Fruit fly (Drosophila melanogaster) whole organism, embryonic: ENCODE data around the gene CG7766.

Source experiments
- BEAF-32 ChIP-seq: fragments of 200-800 bp; sonication (Bioruptor generic); optimal IDR thresholded peaks from 3 replicates; lab custom pipeline; 2017; ENCODE audit warnings: missing biosample characterization, missing genetic modification characterization, mild to moderate bottlenecking, moderate library complexity, missing genetic modification reagents
- CG10147 ChIP-seq: fragments of 200-800 bp; sonication (Bioruptor generic); optimal IDR thresholded peaks from 2 replicates; lab custom pipeline; 2019; ENCODE audit warnings: missing biosample characterization, mild to moderate bottlenecking, missing genetic modification characterization, moderate library complexity
- CG12942 ChIP-seq: fragments of 200-800 bp; sonication (Bioruptor generic); optimal IDR thresholded peaks from 3 replicates; lab custom pipeline; 2016; ENCODE audit warnings: missing biosample characterization, missing genetic modification characterization
- CG13123 ChIP-seq: fragments of 200-800 bp; sonication (Bioruptor generic); optimal IDR thresholded peaks from 2 replicates; lab custom pipeline; 2016; ENCODE audit warnings: missing biosample characterization, missing genetic modification characterization
- CG15514 ChIP-seq: fragments of 200-800 bp; sonication (Bioruptor generic); optimal IDR thresholded peaks from 3 replicates; lab custom pipeline; 2017; ENCODE audit warnings: missing biosample characterization, missing genetic modification characterization, mild to moderate bottlenecking, moderate library complexity, missing genetic modification reagents
- CG1602 ChIP-seq: fragments of 200-800 bp; sonication (Bioruptor generic); optimal IDR thresholded peaks from 3 replicates; lab custom pipeline; 2016; ENCODE audit warnings: missing biosample characterization, missing genetic modification characterization
- CG16813 ChIP-seq: fragments of 200-800 bp; sonication (Bioruptor generic); IDR thresholded peaks from 3 replicates; pipeline ENCODE4 v1.3.6; 2022; ENCODE audit warnings: missing biosample characterization, missing genetic modification characterization; ENCODE audit not compliant: partially characterized antibody
- CG2712 ChIP-seq: fragments of 200-800 bp; optimal IDR thresholded peaks from 3 replicates; lab custom pipeline; 2019; ENCODE audit warnings: missing biosample characterization, mild to moderate bottlenecking, missing genetic modification characterization, moderate library complexity
- CG30403 ChIP-seq: fragments of 200-800 bp; sonication (Bioruptor generic); optimal IDR thresholded peaks from 3 replicates; lab custom pipeline; 2016; ENCODE audit warnings: missing biosample characterization, missing genetic modification characterization
- CG3065 ChIP-seq: fragments of 200-800 bp; sonication (Bioruptor generic); optimal IDR thresholded peaks from 2 replicates; lab custom pipeline; 2016; ENCODE audit warnings: missing biosample characterization, missing genetic modification characterization
- CG32772 ChIP-seq: fragments of 200-800 bp; sonication (Bioruptor generic); IDR thresholded peaks from 2 replicates; pipeline ENCODE4 v1.3.6; 2022; ENCODE audit warnings: missing biosample characterization, missing genetic modification characterization
- CG34224 ChIP-seq: fragments of 200-800 bp; sonication (Bioruptor generic); IDR thresholded peaks from 3 replicates; pipeline ENCODE4 v1.3.6; 2022; ENCODE audit warnings: missing biosample characterization, missing genetic modification characterization; ENCODE audit not compliant: partially characterized antibody
- CG4730 ChIP-seq: fragments of 200-800 bp; sonication (Bioruptor generic); IDR thresholded peaks from 2 replicates; pipeline ENCODE4 v1.3.6; 2022; ENCODE audit warnings: missing biosample characterization, missing genetic modification characterization
- CG4854 ChIP-seq: fragments of 200-800 bp; sonication (Bioruptor generic); optimal IDR thresholded peaks from 2 replicates; lab custom pipeline; 2016; ENCODE audit warnings: missing biosample characterization, missing genetic modification characterization, inconsistent platforms
- CG5245 ChIP-seq: fragments of 200-800 bp; sonication (Bioruptor generic); optimal IDR thresholded peaks from 3 replicates; lab custom pipeline; 2016; ENCODE audit warnings: missing biosample characterization, missing genetic modification characterization
- CG7963 ChIP-seq: fragments of 200-800 bp; sonication (Bioruptor generic); IDR thresholded peaks from 3 replicates; pipeline ENCODE4 v1.3.6; 2022; ENCODE audit warnings: missing biosample characterization, missing genetic modification characterization; ENCODE audit not compliant: partially characterized antibody
- Chrac-16 ChIP-seq: fragments of 200-800 bp; sonication (Bioruptor generic); optimal IDR thresholded peaks from 3 replicates; lab custom pipeline; 2016; ENCODE audit warnings: missing biosample characterization, missing genetic modification characterization
- HLH54F ChIP-seq: fragments of 200-800 bp; sonication (Bioruptor generic); optimal IDR thresholded peaks from 3 replicates; lab custom pipeline; 2016; ENCODE audit warnings: missing biosample characterization, missing genetic modification characterization
- Hmr ChIP-seq: fragments of 200-800 bp; sonication (Bioruptor generic); optimal IDR thresholded peaks from 3 replicates; lab custom pipeline; 2017; ENCODE audit warnings: mild to moderate bottlenecking, missing biosample characterization, missing genetic modification reagents, missing genetic modification characterization
- Lpt ChIP-seq: fragments of >200 bp; optimal IDR thresholded peaks from 2 replicates; lab custom pipeline; 2018; ENCODE audit warnings: missing biosample characterization, missing genetic modification characterization
- Myb ChIP-seq: fragments of 200-800 bp; sonication (Bioruptor generic); optimal IDR thresholded peaks from 2 replicates; lab custom pipeline; 2016; ENCODE audit warnings: missing biosample characterization, missing genetic modification characterization
- NC2α ChIP-seq: fragments of 200-800 bp; sonication (Bioruptor generic); optimal IDR thresholded peaks from 2 replicates; lab custom pipeline; 2016; ENCODE audit warnings: missing biosample characterization, missing genetic modification characterization
- Ptx1 ChIP-seq: fragments of 200-800 bp; sonication (Bioruptor generic); IDR thresholded peaks from 2 replicates; pipeline ENCODE4 v1.3.6; 2022; ENCODE audit warnings: missing biosample characterization, missing genetic modification characterization
- Rfx ChIP-seq: fragments of 200-800 bp; sonication (Bioruptor generic); IDR thresholded peaks from 2 replicates; pipeline ENCODE4 v1.3.6; 2022; ENCODE audit warnings: missing biosample characterization, missing genetic modification characterization
- Spps ChIP-seq: fragments of 200-800 bp; sonication (Bioruptor generic); optimal IDR thresholded peaks from 2 replicates; lab custom pipeline; 2018; ENCODE audit warnings: missing biosample characterization, mild to moderate bottlenecking, missing genetic modification characterization
- Sry-β ChIP-seq: fragments of 200-800 bp; sonication (Bioruptor generic); optimal IDR thresholded peaks from 2 replicates; lab custom pipeline; 2018; ENCODE audit warnings: missing biosample characterization, mild to moderate bottlenecking, missing genetic modification characterization, moderate library complexity
- TFAM ChIP-seq: fragments of 200-800 bp; sonication (Bioruptor generic); optimal IDR thresholded peaks from 2 replicates; lab custom pipeline; 2017; ENCODE audit warnings: missing biosample characterization, missing genetic modification characterization, inconsistent platforms
- ac ChIP-seq: fragments of 200-800 bp; sonication (Bioruptor generic); optimal IDR thresholded peaks from 3 replicates; lab custom pipeline; 2017; ENCODE audit warnings: missing biosample characterization, mild to moderate bottlenecking, missing genetic modification characterization
- al ChIP-seq: fragments of 200-800 bp; sonication (Bioruptor generic); IDR thresholded peaks from 2 replicates; pipeline ENCODE4 v1.3.6; 2022; ENCODE audit warnings: missing biosample characterization, missing genetic modification characterization
- aop ChIP-seq: fragments of 200-800 bp; sonication (Bioruptor generic); IDR thresholded peaks from 2 replicates; pipeline ENCODE4 v1.3.6; 2022; ENCODE audit warnings: missing biosample characterization, missing genetic modification characterization
- ara ChIP-seq: fragments of 200-800 bp; sonication (Bioruptor generic); IDR thresholded peaks from 2 replicates; pipeline ENCODE4 v1.3.6; 2022; ENCODE audit warnings: missing biosample characterization, missing genetic modification characterization
- bigmax ChIP-seq: fragments of 200-800 bp; sonication (Bioruptor generic); optimal IDR thresholded peaks from 2 replicates; lab custom pipeline; 2018; ENCODE audit warnings: missing biosample characterization, mild to moderate bottlenecking, missing genetic modification characterization
- cg ChIP-seq: fragments of 200-800 bp; sonication (Bioruptor generic); optimal IDR thresholded peaks from 3 replicates; lab custom pipeline; 2019; ENCODE audit warnings: missing biosample characterization, mild to moderate bottlenecking, missing genetic modification characterization, moderate library complexity
- crp ChIP-seq, 2 experiments: fragments of 200-800 bp; sonication (Bioruptor generic); optimal IDR thresholded peaks; 2 replicates in 1 of 2; 3 replicates in 1 of 2; lab custom pipeline; 2017; ENCODE audit warnings: missing biosample characterization in 2 of 2, missing genetic modification characterization in 2 of 2, mild to moderate bottlenecking in 1 of 2, moderate library complexity in 1 of 2
- dpn ChIP-seq, 2 experiments: fragments of 200-800 bp; sonication (Bioruptor generic); optimal IDR thresholded peaks; 3 replicates each; lab custom pipeline; 2016; ENCODE audit warnings: missing biosample characterization in 2 of 2, missing genetic modification characterization in 2 of 2
- dysf ChIP-seq: fragments of 200-800 bp; sonication (Bioruptor generic); IDR thresholded peaks from 3 replicates; pipeline ENCODE4 v1.3.6; 2022; ENCODE audit warnings: missing biosample characterization, missing genetic modification characterization
- esg ChIP-seq: fragments of 200-800 bp; sonication (Bioruptor generic); conservative IDR thresholded peaks from 2 replicates; pipeline ENCODE4 v1.3.6; 2022; ENCODE audit warnings: missing biosample characterization, missing genetic modification characterization
- fru ChIP-seq: fragments of >200 bp; optimal IDR thresholded peaks from 2 replicates; lab custom pipeline; 2017
- grau ChIP-seq: fragments of 200-800 bp; optimal IDR thresholded peaks from 3 replicates; lab custom pipeline; 2019; ENCODE audit warnings: missing biosample characterization, mild to moderate bottlenecking, missing genetic modification characterization, moderate library complexity
- jumu ChIP-seq: fragments of 200-800 bp; sonication (Bioruptor generic); optimal IDR thresholded peaks from 3 replicates; lab custom pipeline; 2016; ENCODE audit warnings: missing biosample characterization, missing genetic modification characterization
- lab ChIP-seq: fragments of 200-800 bp; sonication (Bioruptor generic); optimal IDR thresholded peaks from 3 replicates; lab custom pipeline; 2017; ENCODE audit warnings: missing biosample characterization, missing genetic modification characterization, mild to moderate bottlenecking, moderate library complexity, missing genetic modification reagents
- peb ChIP-seq: fragments of 200-800 bp; sonication (Bioruptor generic); IDR thresholded peaks from 2 replicates; pipeline ENCODE4 v1.3.6; 2022; ENCODE audit warnings: missing biosample characterization, missing genetic modification characterization
- pfk ChIP-seq: fragments of 200-800 bp; sonication (Bioruptor generic); optimal IDR thresholded peaks from 2 replicates; lab custom pipeline; 2018; ENCODE audit warnings: missing biosample characterization, mild to moderate bottlenecking, missing genetic modification characterization, moderate library complexity
- pros ChIP-seq: fragments of 200-800 bp; sonication (Bioruptor generic); optimal IDR thresholded peaks from 3 replicates; lab custom pipeline; 2019; ENCODE audit warnings: missing biosample characterization, mild to moderate bottlenecking, missing genetic modification characterization, moderate library complexity
- schlank ChIP-seq: fragments of 200-800 bp; sonication (Bioruptor generic); optimal IDR thresholded peaks from 2 replicates; lab custom pipeline; 2018; ENCODE audit warnings: missing biosample characterization, mild to moderate bottlenecking, missing genetic modification characterization
- slbo ChIP-seq: fragments of 200-800 bp; sonication (Bioruptor generic); IDR thresholded peaks from 2 replicates; pipeline ENCODE4 v1.3.6; 2022; ENCODE audit warnings: missing biosample characterization, missing genetic modification characterization
- slou ChIP-seq: fragments of 200-800 bp; sonication (Bioruptor generic); optimal IDR thresholded peaks from 3 replicates; lab custom pipeline; 2016; ENCODE audit warnings: missing biosample characterization, missing genetic modification characterization
- sna ChIP-seq: fragments of 200-800 bp; sonication (Bioruptor generic); IDR thresholded peaks from 2 replicates; pipeline ENCODE4 v1.3.6; 2022; ENCODE audit warnings: missing biosample characterization, missing genetic modification characterization; ENCODE audit not compliant: partially characterized antibody
- sob ChIP-seq: fragments of 200-800 bp; sonication (Bioruptor generic); IDR thresholded peaks from 2 replicates; pipeline ENCODE4 v1.3.6; 2022; ENCODE audit warnings: missing biosample characterization, missing genetic modification characterization
- unc-4 ChIP-seq: fragments of 200-800 bp; sonication (Bioruptor generic); IDR thresholded peaks from 2 replicates; pipeline ENCODE4 v1.3.6; 2022; ENCODE audit warnings: missing biosample characterization, missing genetic modification characterization; ENCODE audit not compliant: partially characterized antibody
- vnd ChIP-seq: fragments of 200-800 bp; sonication (Bioruptor generic); IDR thresholded peaks from 3 replicates; pipeline ENCODE4 v1.3.6; 2022; ENCODE audit warnings: missing biosample characterization, missing genetic modification characterization; ENCODE audit not compliant: partially characterized antibody

Gene CG7766

DNA sequence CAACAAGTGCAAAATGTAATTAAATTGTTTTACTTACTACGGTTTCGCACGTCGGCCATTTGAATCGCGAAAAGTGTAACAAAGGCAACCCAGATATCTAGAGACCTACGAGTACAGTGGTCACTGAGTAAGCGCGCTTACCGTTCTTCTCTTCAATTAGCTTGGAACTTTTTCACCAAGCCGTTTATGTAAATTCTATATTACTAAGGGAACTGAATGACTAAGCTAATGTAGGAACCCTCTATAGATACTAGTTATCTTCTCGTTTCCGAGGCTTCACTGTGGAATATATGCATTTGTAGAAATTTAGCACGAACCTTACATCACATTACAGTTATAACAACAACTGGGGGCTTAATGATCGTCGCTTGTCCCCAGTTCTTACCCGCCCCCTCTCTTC lies 56.6 kb downstream of the CG7766 start (continued):
- TF ChIP-seq CG30403 (no peak), ac (GFP tag; lab: Kevin White, UChicago) (no peak), sob (GFP tag; lab: Robert Waterston, UW) (0 out of 2 replicates have a peak, but pooled peaks have one; percentile 6), pros (no peak), CG15514 (GFP tag; lab: Kevin White, UChicago) (no peak), CG4730 (peak; percentile 57), CG2712 (no peak), CG32772 (GFP tag; lab: Robert Waterston, UW) (0 out of 2 replicates have a peak, but pooled peaks have one; percentile 13), BEAF-32 (GFP tag; lab: Kevin White, UChicago) (no peak), slou (GFP tag; lab: Kevin White, UChicago) (no peak), Rfx (GFP tag; lab: Robert Waterston, UW) (peak; percentile 64), vnd (no peak), CG34224 (GFP tag; lab: Robert Waterston, UW) (no peak), CG3065 (GFP tag; lab: Kevin White, UChicago) (no peak), NC2α (GFP tag; lab: Kevin White, UChicago) (no peak), dysf (peak; percentile 69), CG7963 (no peak), bigmax (GFP tag; lab: Kevin White, UChicago) (no peak), aop (no peak), CG13123 (GFP tag; lab: Kevin White, UChicago) (no peak), jumu (GFP tag; lab: Kevin White, UChicago) (peak; percentile 2), CG1602 (GFP tag; lab: Kevin White, UChicago) (no peak), Chrac-16 (GFP tag; lab: Kevin White, UChicago) (peak; percentile 15), Sry-β (GFP tag; lab: Kevin White, UChicago) (no peak), slbo (GFP tag; lab: Robert Waterston, UW) (peak; percentile 43), CG5245 (GFP tag; lab: Kevin White, UChicago) (peak; percentile 8), CG12942 (GFP tag; lab: Kevin White, UChicago) (no peak), sna (GFP tag; lab: Robert Waterston, UW) (no peak), CG10147 (no peak), dpn (GFP tag; optimal IDR thresholded peaks at IDR 0.05; lab: Kevin White, UChicago) (peak in 1 of 2 experiments; percentile 21), ara (GFP tag; lab: Robert Waterston, UW) (no peak), cg (GFP tag; lab: Kevin White, UChicago) (no peak), peb (GFP tag; lab: Robert Waterston, UW) (no peak), schlank (tag; lab: Kevin White, UChicago) (no peak), fru (no peak), grau (tag; lab: Kevin White, UChicago) (peak; percentile 81), TFAM (no peak), Myb (GFP tag; lab: Kevin White, UChicago) (no peak), lab (no peak), HLH54F (GFP tag; lab: Kevin White, UChicago) (no peak), CG4854 (GFP tag; lab: Kevin White, UChicago) (peak; percentile 3), Hmr (peak; percentile 2), crp (GFP tag; optimal IDR thresholded peaks at IDR 0.05; lab: Kevin White, UChicago) (no peak), unc-4 (no peak), CG16813 (GFP tag; lab: Robert Waterston, UW) (no peak), esg (GFP tag; lab: Robert Waterston, UW) (peak; percentile 66), Lpt (no peak), Spps (tag; lab: Kevin White, UChicago) (no peak), Ptx1 (GFP tag; lab: Robert Waterston, UW) (peak; percentile 64), pfk (no peak), al (GFP tag; lab: Robert Waterston, UW) (no peak)
